Worm (Caenorhabditis elegans): Measurements from ENCODE around the gene C13G3.12.

ce11 chrV:11069277-11069676, 46.6 kb upstream of the C13G3.12 start, which contains the start of gene T04C12.8:
- no peak for TF ChIP-seq daf-12 (tag; optimal IDR thresholded peaks at IDR 0.05)
- peak; percentile 83 for TF ChIP-seq pha-4 (tag; optimal IDR thresholded peaks at IDR 0.05)
- no peak for TF ChIP-seq aly-2 (tag; optimal IDR thresholded peaks at IDR 0.05)
- TF ChIP-seq ama-1 (optimal IDR thresholded peaks at IDR 0.05): no peak
- TF ChIP-seq fkh-2 (tag; optimal IDR thresholded peaks at IDR 0.05): no peak

Measured in whole organism, L3 larva.